Fruit fly (Drosophila melanogaster) whole organism, embryonic: ENCODE results near the gene CG13309.

ENCODE experiments used
- Abd-B ChIP-seq: fragments of 200-800 bp; sonication (Bioruptor generic); optimal IDR thresholded peaks from 2 replicates; lab custom pipeline; 2018; ENCODE audit warnings: missing biosample characterization, mild to moderate bottlenecking, missing genetic modification characterization, moderate library complexity
- CG10321 ChIP-seq: fragments of 200-800 bp; sonication (Bioruptor generic); IDR thresholded peaks from 2 replicates; pipeline ENCODE4 v1.3.6; 2022; ENCODE audit warnings: missing biosample characterization, missing genetic modification characterization
- CG11560 ChIP-seq: fragments of 200-800 bp; sonication (Bioruptor generic); IDR thresholded peaks from 3 replicates; pipeline ENCODE4 v1.3.6; 2022; ENCODE audit warnings: missing biosample characterization, missing genetic modification characterization
- CG12769 ChIP-seq: fragments of 200-800 bp; sonication (Bioruptor generic); optimal IDR thresholded peaks from 2 replicates; lab custom pipeline; 2019; ENCODE audit warnings: missing biosample characterization, mild to moderate bottlenecking, missing genetic modification characterization, moderate library complexity
- CG13424 ChIP-seq: fragments of 200-800 bp; sonication (Bioruptor generic); optimal IDR thresholded peaks from 2 replicates; lab custom pipeline; 2019; ENCODE audit warnings: missing biosample characterization, mild to moderate bottlenecking, missing genetic modification characterization, moderate library complexity
- CG13894 ChIP-seq: fragments of 200-800 bp; sonication (Bioruptor generic); optimal IDR thresholded peaks from 3 replicates; lab custom pipeline; 2018; ENCODE audit warnings: missing biosample characterization, mild to moderate bottlenecking, missing genetic modification characterization, moderate library complexity
- CG14667 ChIP-seq: fragments of 200-800 bp; sonication (Bioruptor generic); IDR thresholded peaks from 2 replicates; pipeline ENCODE4 v1.3.6; 2022; ENCODE audit warnings: missing biosample characterization, missing genetic modification characterization
- CG15073 ChIP-seq: fragments of 200-800 bp; sonication (Bioruptor generic); optimal IDR thresholded peaks from 2 replicates; lab custom pipeline; 2016; ENCODE audit warnings: missing biosample characterization, missing genetic modification characterization
- CG1602 ChIP-seq: fragments of 200-800 bp; sonication (Bioruptor generic); optimal IDR thresholded peaks from 3 replicates; lab custom pipeline; 2016; ENCODE audit warnings: missing biosample characterization, missing genetic modification characterization
- CG16779 ChIP-seq: fragments of 200-800 bp; sonication (Bioruptor generic); IDR thresholded peaks from 2 replicates; pipeline ENCODE4 v1.3.6; 2022; ENCODE audit warnings: missing biosample characterization, missing genetic modification characterization
- CG17568 ChIP-seq: fragments of 200-800 bp; sonication (Bioruptor generic); optimal IDR thresholded peaks from 2 replicates; lab custom pipeline; 2018; ENCODE audit warnings: missing biosample characterization, mild to moderate bottlenecking, missing genetic modification characterization, moderate library complexity
- CG18476 ChIP-seq: fragments of 200-800 bp; sonication (Bioruptor generic); optimal IDR thresholded peaks from 2 replicates; lab custom pipeline; 2016; ENCODE audit warnings: missing biosample characterization, mild to moderate bottlenecking, missing genetic modification characterization
- CG2129 ChIP-seq: fragments of 200-800 bp; sonication (Bioruptor generic); IDR thresholded peaks from 2 replicates; pipeline ENCODE4 v1.3.6; 2022; ENCODE audit warnings: missing biosample characterization, missing genetic modification characterization; ENCODE audit not compliant: partially characterized antibody
- CG31388 ChIP-seq: fragments of 200-800 bp; sonication (Bioruptor generic); optimal IDR thresholded peaks from 2 replicates; lab custom pipeline; 2016; ENCODE audit warnings: missing biosample characterization, missing genetic modification characterization
- CG31441 ChIP-seq: fragments of 200-800 bp; sonication (Bioruptor generic); IDR thresholded peaks from 2 replicates; pipeline ENCODE4 v1.3.6; 2022; ENCODE audit warnings: missing biosample characterization, missing genetic modification characterization
- CG32772 ChIP-seq: fragments of 200-800 bp; sonication (Bioruptor generic); IDR thresholded peaks from 2 replicates; pipeline ENCODE4 v1.3.6; 2022; ENCODE audit warnings: missing biosample characterization, missing genetic modification characterization
- CG4424 ChIP-seq: fragments of 200-800 bp; sonication (Bioruptor generic); optimal IDR thresholded peaks from 3 replicates; lab custom pipeline; 2016; ENCODE audit warnings: missing biosample characterization, missing genetic modification characterization
- CG6854 ChIP-seq: fragments of 200-800 bp; sonication (Bioruptor generic); optimal IDR thresholded peaks from 3 replicates; lab custom pipeline; 2017; ENCODE audit warnings: missing biosample characterization, mild to moderate bottlenecking, missing genetic modification characterization
- CoRest ChIP-seq: fragments of 200-800 bp; sonication (Bioruptor generic); optimal IDR thresholded peaks from 3 replicates; lab custom pipeline; 2018; ENCODE audit warnings: missing biosample characterization, mild to moderate bottlenecking, missing genetic modification characterization, moderate library complexity
- D ChIP-seq, 2 experiments: fragments of 200-800 bp in 1 of 2; fragments of >200 bp in 1 of 2; sonication (Bioruptor generic) in 1 of 2; optimal IDR thresholded peaks; 2 replicates in 1 of 2; 3 replicates in 1 of 2; lab custom pipeline; 2017; ENCODE audit warnings: mild to moderate bottlenecking in 1 of 2, missing biosample characterization in 1 of 2, missing genetic modification characterization in 1 of 2, missing genetic modification reagents in 1 of 2
- D19A ChIP-seq: fragments of 200-800 bp; optimal IDR thresholded peaks from 3 replicates; lab custom pipeline; 2019; ENCODE audit warnings: missing biosample characterization, mild to moderate bottlenecking, missing genetic modification characterization, moderate library complexity
- Fer3 ChIP-seq: fragments of 200-800 bp; sonication (Bioruptor generic); optimal IDR thresholded peaks from 2 replicates; lab custom pipeline; 2018; ENCODE audit warnings: missing biosample characterization, mild to moderate bottlenecking, missing genetic modification characterization, moderate library complexity
- GATAe ChIP-seq: fragments of 200-800 bp; sonication (Bioruptor generic); conservative IDR thresholded peaks from 2 replicates; pipeline ENCODE4 v1.3.6; 2022; ENCODE audit warnings: missing biosample characterization, missing genetic modification characterization
- Hey ChIP-seq: fragments of 200-800 bp; sonication (Bioruptor generic); optimal IDR thresholded peaks from 3 replicates; lab custom pipeline; 2018; ENCODE audit warnings: missing biosample characterization, mild to moderate bottlenecking, missing genetic modification characterization
- Hr3 ChIP-seq: fragments of 200-800 bp; sonication (Bioruptor generic); optimal IDR thresholded peaks from 3 replicates; lab custom pipeline; 2016; ENCODE audit warnings: missing biosample characterization, missing genetic modification characterization
- Hr78 ChIP-seq, 2 experiments: fragments of 200-800 bp in 1 of 2; fragments of >200 bp in 1 of 2; sonication (Bioruptor generic) in 1 of 2; optimal IDR thresholded peaks; 2 replicates each; lab custom pipeline; 2017 to 2019; ENCODE audit warnings: missing biosample characterization in 2 of 2, missing genetic modification characterization in 2 of 2, mild to moderate bottlenecking in 1 of 2, moderate library complexity in 1 of 2
- Lim3 ChIP-seq: fragments of 200-800 bp; sonication (Bioruptor generic); IDR thresholded peaks from 2 replicates; pipeline ENCODE4 v1.3.6; 2022; ENCODE audit warnings: missing biosample characterization, missing genetic modification characterization
- Nf-YC ChIP-seq: fragments of 200-800 bp; optimal IDR thresholded peaks from 3 replicates; lab custom pipeline; 2019; ENCODE audit warnings: missing biosample characterization, mild to moderate bottlenecking, missing genetic modification characterization, moderate library complexity
- Poxn ChIP-seq: fragments of 200-800 bp; sonication (Bioruptor generic); IDR thresholded peaks from 2 replicates; pipeline ENCODE4 v1.3.6; 2022; ENCODE audit warnings: missing biosample characterization, missing genetic modification characterization
- Ravus ChIP-seq: fragments of 200-800 bp; sonication (Bioruptor generic); IDR thresholded peaks from 2 replicates; pipeline ENCODE4 v1.3.6; 2022; ENCODE audit warnings: missing biosample characterization, missing genetic modification characterization
- Scr ChIP-seq: fragments of 200-800 bp; sonication (Bioruptor generic); IDR thresholded peaks from 2 replicates; pipeline ENCODE4 v1.3.6; 2022; ENCODE audit warnings: missing biosample characterization, missing genetic modification characterization; ENCODE audit not compliant: partially characterized antibody
- Sin3A ChIP-seq: fragments of >200 bp; optimal IDR thresholded peaks from 2 replicates; lab custom pipeline; 2018
- Xbp1 ChIP-seq: fragments of 200-800 bp; sonication (Bioruptor generic); optimal IDR thresholded peaks from 3 replicates; lab custom pipeline; 2016; ENCODE audit warnings: missing biosample characterization, mild to moderate bottlenecking, missing genetic modification characterization
- Xrp1 ChIP-seq: fragments of 200-800 bp; sonication (Bioruptor generic); IDR thresholded peaks from 2 replicates; pipeline ENCODE4 v1.3.6; 2022; ENCODE audit warnings: missing biosample characterization, missing genetic modification characterization
- ab ChIP-seq: fragments of 200-800 bp; sonication (Bioruptor generic); optimal IDR thresholded peaks from 2 replicates; lab custom pipeline; 2016; ENCODE audit warnings: missing biosample characterization, missing genetic modification characterization
- ap ChIP-seq: fragments of 200-800 bp; sonication (Bioruptor generic); IDR thresholded peaks from 2 replicates; pipeline ENCODE4 v1.3.6; 2022; ENCODE audit warnings: missing biosample characterization, missing genetic modification characterization
- bcd ChIP-seq: fragments of 200-800 bp; sonication (Bioruptor generic); optimal IDR thresholded peaks from 2 replicates; lab custom pipeline; 2017; ENCODE audit warnings: missing biosample characterization, mild to moderate bottlenecking, missing genetic modification characterization
- chinmo ChIP-seq: fragments of 200-800 bp; sonication (Bioruptor generic); IDR thresholded peaks from 4 replicates; pipeline ENCODE4 v1.3.6; 2022; ENCODE audit warnings: missing biosample characterization, missing genetic modification characterization; ENCODE audit not compliant: partially characterized antibody
- dmrt11E ChIP-seq: fragments of 200-800 bp; sonication (Bioruptor generic); optimal IDR thresholded peaks from 3 replicates; lab custom pipeline; 2018; ENCODE audit warnings: missing biosample characterization, mild to moderate bottlenecking, missing genetic modification characterization, moderate library complexity
- fd96Cb ChIP-seq: fragments of 200-800 bp; sonication (Bioruptor generic); optimal IDR thresholded peaks from 2 replicates; lab custom pipeline; 2018; ENCODE audit warnings: missing biosample characterization, mild to moderate bottlenecking, missing genetic modification characterization, moderate library complexity
- fru ChIP-seq: fragments of >200 bp; optimal IDR thresholded peaks from 2 replicates; lab custom pipeline; 2017
- grn ChIP-seq: fragments of 200-800 bp; sonication (Bioruptor generic); optimal IDR thresholded peaks from 3 replicates; lab custom pipeline; 2017; ENCODE audit warnings: missing biosample characterization, missing genetic modification characterization
- gt ChIP-seq: fragments of 200-800 bp; sonication (Bioruptor generic); IDR thresholded peaks from 2 replicates; pipeline ENCODE4 v1.3.6; 2022; ENCODE audit warnings: missing biosample characterization, missing genetic modification characterization
- kni ChIP-seq: fragments of 200-800 bp; sonication (Bioruptor generic); optimal IDR thresholded peaks from 3 replicates; lab custom pipeline; 2017; ENCODE audit warnings: mild to moderate bottlenecking, missing biosample characterization, missing genetic modification reagents, missing genetic modification characterization
- knrl ChIP-seq: fragments of 200-800 bp; sonication (Bioruptor generic); IDR thresholded peaks from 3 replicates; pipeline ENCODE4 v1.3.6; 2022; ENCODE audit warnings: missing biosample characterization, missing genetic modification characterization; ENCODE audit not compliant: partially characterized antibody
- lmd ChIP-seq: fragments of 200-800 bp; sonication (Bioruptor generic); IDR thresholded peaks from 2 replicates; pipeline ENCODE4 v1.3.6; 2022; ENCODE audit warnings: missing biosample characterization, missing genetic modification characterization
- psq ChIP-seq: fragments of 200-800 bp; sonication (Bioruptor generic); optimal IDR thresholded peaks from 2 replicates; lab custom pipeline; 2017; ENCODE audit warnings: missing biosample characterization, missing genetic modification characterization
- ro ChIP-seq: fragments of 200-800 bp; sonication (Bioruptor generic); IDR thresholded peaks from 2 replicates; pipeline ENCODE4 v1.3.6; 2022; ENCODE audit warnings: missing biosample characterization, missing genetic modification characterization
- sqz ChIP-seq: fragments of 200-800 bp; sonication (Bioruptor generic); optimal IDR thresholded peaks from 3 replicates; lab custom pipeline; 2018; ENCODE audit warnings: missing biosample characterization, mild to moderate bottlenecking, missing genetic modification characterization
- tin ChIP-seq: fragments of 200-800 bp; sonication (Bioruptor generic); optimal IDR thresholded peaks from 3 replicates; lab custom pipeline; 2016; ENCODE audit warnings: missing biosample characterization, missing genetic modification characterization
- toy ChIP-seq: fragments of 200-800 bp; sonication (Bioruptor generic); IDR thresholded peaks from 2 replicates; pipeline ENCODE4 v1.3.6; 2022; ENCODE audit warnings: missing biosample characterization, missing genetic modification characterization

CG13309 gene

DNA sequence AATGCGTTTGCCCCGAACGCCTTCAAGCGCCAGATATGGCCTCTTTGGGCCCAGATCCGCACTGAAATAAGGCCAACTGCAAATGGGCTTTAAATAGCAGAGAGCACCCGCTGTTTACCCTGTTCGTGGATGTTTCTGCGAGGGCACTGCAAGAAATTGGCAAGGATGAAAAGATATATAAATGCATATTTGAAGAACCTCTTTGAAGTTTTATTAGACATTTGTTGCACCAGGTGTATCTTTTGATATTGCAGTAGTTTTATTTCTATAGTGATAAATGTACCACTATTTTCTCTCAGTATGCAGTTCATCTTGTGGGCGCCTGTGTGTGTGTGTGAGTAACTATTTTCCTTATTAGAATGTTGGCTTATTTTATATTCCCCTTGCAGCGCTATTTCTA lies 3.3 kb downstream of the CG13309 start (continued):
- TF ChIP-seq GATAe (GFP tag; lab: Robert Waterston, UW) (no peak), ap (peak; percentile 25; the same call in 1 of the 2 replicates), kni (GFP tag; lab: Kevin White, UChicago) (no peak), lmd (GFP tag; lab: Robert Waterston, UW) (peak; percentile 67), Hr78 (GFP tag; optimal IDR thresholded peaks at IDR 0.05; lab: Kevin White, UChicago) (no peak), CG31388 (GFP tag; lab: Kevin White, UChicago) (no peak), toy (GFP tag; lab: Robert Waterston, UW) (no peak), Hey (tag; lab: Kevin White, UChicago) (no peak), D19A (peak; percentile 19), knrl (no peak), fru (no peak), CoRest (tag; lab: Kevin White, UChicago) (peak; percentile 1), Scr (no peak), Hr3 (no peak), ro (GFP tag; lab: Robert Waterston, UW) (no peak), Sin3A (lab: Kevin White, UChicago) (no peak), CG14667 (GFP tag; lab: Robert Waterston, UW) (peak; percentile 61), Abd-B (GFP tag; lab: Kevin White, UChicago) (no peak), CG32772 (GFP tag; lab: Robert Waterston, UW) (peak; percentile 75), CG17568 (no peak), CG13894 (tag; lab: Kevin White, UChicago) (no peak), CG2129 (GFP tag; lab: Robert Waterston, UW) (no peak), tin (GFP tag; lab: Kevin White, UChicago) (peak; percentile 8), CG4424 (GFP tag; lab: Kevin White, UChicago) (peak; percentile 32), Xrp1 (peak; percentile 76), ab (GFP tag; lab: Kevin White, UChicago) (no peak), grn (no peak), bcd (GFP tag; lab: Kevin White, UChicago) (no peak), Fer3 (tag; lab: Kevin White, UChicago) (peak; percentile 17), D (optimal IDR thresholded peaks at IDR 0.05; lab: Kevin White, UChicago) (no peak), D (GFP tag; optimal IDR thresholded peaks at IDR 0.05; lab: Kevin White, UChicago) (peak; percentile 12), sqz (no peak), Poxn (GFP tag; lab: Robert Waterston, UW) (no peak), CG10321 (GFP tag; lab: Robert Waterston, UW) (0 out of 2 replicates have a peak, but pooled peaks have one; percentile 22), CG1602 (GFP tag; lab: Kevin White, UChicago) (no peak), Nf-YC (tag; lab: Kevin White, UChicago) (no peak), Xbp1 (GFP tag; lab: Kevin White, UChicago) (peak; percentile 17), CG16779 (no peak), CG15073 (GFP tag; lab: Kevin White, UChicago) (no peak), CG6854 (GFP tag; lab: Kevin White, UChicago) (no peak), Ravus (GFP tag; lab: Robert Waterston, UW) (no peak), CG11560 (0 out of 3 replicates have a peak, but pooled peaks have one; percentile 35), CG18476 (GFP tag; lab: Kevin White, UChicago) (no peak), gt (GFP tag; lab: Robert Waterston, UW) (no peak), CG31441 (no peak), chinmo (GFP tag; lab: Robert Waterston, UW) (no peak), dmrt11E (no peak), CG13424 (peak; percentile 39), psq (GFP tag; lab: Kevin White, UChicago) (no peak), Lim3 (GFP tag; lab: Robert Waterston, UW) (no peak), CG12769 (no peak), fd96Cb (tag; lab: Kevin White, UChicago) (peak; percentile 10)
